Fruit fly (Drosophila melanogaster) whole organism, prepupa: ENCODE data around the gene CG43401.
A peak's percentile ranks its signal among the peaks of the same experiment; 100 is the strongest.

Experiments used
- CG10631 ChIP-seq: fragments of 200-800 bp; sonication (Bioruptor generic); optimal IDR thresholded peaks from 2 replicates; lab custom pipeline; 2016; ENCODE audit warnings: missing biosample characterization, missing genetic modification characterization
- CG11902 ChIP-seq: fragments of 200-800 bp; sonication (Bioruptor generic); optimal IDR thresholded peaks from 3 replicates; lab custom pipeline; 2016; ENCODE audit warnings: missing biosample characterization, missing genetic modification characterization
- CG15336 ChIP-seq: fragments of 200-800 bp; sonication (Bioruptor generic); IDR thresholded peaks from 2 replicates; pipeline ENCODE4 v1.3.6; 2022; ENCODE audit warnings: missing biosample characterization, missing genetic modification characterization
- CG1621 ChIP-seq: fragments of 200-800 bp; sonication (Bioruptor generic); optimal IDR thresholded peaks from 3 replicates; lab custom pipeline; 2018; ENCODE audit warnings: missing biosample characterization, mild to moderate bottlenecking, missing genetic modification characterization
- CG16779 ChIP-seq: fragments of 200-800 bp; sonication (Bioruptor generic); optimal IDR thresholded peaks from 3 replicates; lab custom pipeline; 2017; ENCODE audit warnings: missing biosample characterization, mild to moderate bottlenecking, missing genetic modification characterization
- CG3032 ChIP-seq: fragments of 200-800 bp; optimal IDR thresholded peaks from 2 replicates; lab custom pipeline; 2019; ENCODE audit warnings: missing biosample characterization, mild to moderate bottlenecking, missing genetic modification characterization, moderate library complexity
- CG31627 ChIP-seq: fragments of 200-800 bp; sonication (Bioruptor generic); optimal IDR thresholded peaks from 3 replicates; lab custom pipeline; 2016; ENCODE audit warnings: missing biosample characterization, missing genetic modification characterization
- CG32006 ChIP-seq: fragments of 200-800 bp; sonication (Bioruptor generic); optimal IDR thresholded peaks from 3 replicates; lab custom pipeline; 2017; ENCODE audit warnings: missing biosample characterization, mild to moderate bottlenecking, missing genetic modification characterization
- CG3919 ChIP-seq: fragments of 200-800 bp; sonication (Bioruptor generic); optimal IDR thresholded peaks from 3 replicates; lab custom pipeline; 2016; ENCODE audit warnings: missing biosample characterization, missing genetic modification characterization
- CG4318 ChIP-seq: fragments of 200-800 bp; sonication (Bioruptor generic); optimal IDR thresholded peaks from 3 replicates; lab custom pipeline; 2017; ENCODE audit warnings: missing biosample characterization, mild to moderate bottlenecking, missing genetic modification characterization
- CG6163 ChIP-seq: fragments of 200-800 bp; sonication (Bioruptor generic); IDR thresholded peaks from 3 replicates; pipeline ENCODE4 v1.3.6; 2022; ENCODE audit warnings: missing biosample characterization, missing genetic modification characterization
- CG6276 ChIP-seq: fragments of 200-800 bp; sonication (Bioruptor generic); optimal IDR thresholded peaks from 2 replicates; lab custom pipeline; 2017; ENCODE audit warnings: missing biosample characterization, mild to moderate bottlenecking, missing genetic modification characterization
- CG6808 ChIP-seq: fragments of 200-800 bp; sonication (Bioruptor generic); optimal IDR thresholded peaks from 3 replicates; lab custom pipeline; 2017; ENCODE audit warnings: missing biosample characterization, missing genetic modification characterization, mild to moderate bottlenecking, moderate library complexity, missing genetic modification reagents
- CG6854 ChIP-seq: fragments of 200-800 bp; sonication (Bioruptor generic); optimal IDR thresholded peaks from 2 replicates; lab custom pipeline; 2017; ENCODE audit warnings: missing biosample characterization, mild to moderate bottlenecking, missing genetic modification characterization
- CG7368 ChIP-seq: fragments of 200-800 bp; sonication (Bioruptor generic); optimal IDR thresholded peaks from 3 replicates; lab custom pipeline; 2016; ENCODE audit warnings: missing biosample characterization, missing genetic modification characterization
- CG8119 ChIP-seq: fragments of 200-800 bp; sonication (Bioruptor generic); IDR thresholded peaks from 3 replicates; pipeline ENCODE4 v1.3.6; 2022; ENCODE audit warnings: missing biosample characterization, missing genetic modification characterization
- CG8319 ChIP-seq: fragments of 200-800 bp; sonication (Bioruptor generic); optimal IDR thresholded peaks from 3 replicates; lab custom pipeline; 2016; ENCODE audit warnings: missing biosample characterization, missing genetic modification characterization
- CG8632 ChIP-seq: fragments of 200-800 bp; sonication (Bioruptor generic); optimal IDR thresholded peaks from 3 replicates; lab custom pipeline; 2016; ENCODE audit warnings: missing biosample characterization, missing genetic modification characterization
- Eip75B ChIP-seq: fragments of 200-800 bp; sonication (Bioruptor generic); optimal IDR thresholded peaks from 3 replicates; lab custom pipeline; 2016; ENCODE audit warnings: missing biosample characterization, missing genetic modification characterization
- Eip78C ChIP-seq: fragments of 200-800 bp; sonication (Bioruptor generic); peaks from one replicate; lab custom pipeline; 2016; ENCODE audit warnings: missing biosample characterization, missing genetic modification characterization
- Eip93F ChIP-seq: fragments of 200-800 bp; sonication (Bioruptor generic); optimal IDR thresholded peaks from 2 replicates; lab custom pipeline; 2016; ENCODE audit warnings: missing biosample characterization, mild to moderate bottlenecking, missing genetic modification characterization
- Ets96B ChIP-seq: fragments of 200-800 bp; optimal IDR thresholded peaks from 2 replicates; lab custom pipeline; 2019; ENCODE audit warnings: missing biosample characterization, mild to moderate bottlenecking, missing genetic modification characterization, moderate library complexity
- Gug ChIP-seq: fragments of 200-800 bp; sonication (Bioruptor generic); IDR thresholded peaks from 2 replicates; pipeline ENCODE4 v1.3.6; 2022; ENCODE audit warnings: missing biosample characterization, missing genetic modification characterization
- Hr38 ChIP-seq: sonication (Bioruptor generic); optimal IDR thresholded peaks from 2 replicates; lab custom pipeline; 2016; ENCODE audit warnings: missing biosample characterization, missing genetic modification characterization
- Hr39 ChIP-seq: fragments of 200-800 bp; sonication (Bioruptor generic); optimal IDR thresholded peaks from 2 replicates; lab custom pipeline; 2016; ENCODE audit warnings: missing biosample characterization, missing genetic modification characterization
- Hr4 ChIP-seq: fragments of 200-800 bp; sonication (Bioruptor generic); optimal IDR thresholded peaks from 3 replicates; lab custom pipeline; 2016; ENCODE audit warnings: missing biosample characterization, missing genetic modification characterization
- Met ChIP-seq: fragments of 200-800 bp; sonication (Bioruptor generic); optimal IDR thresholded peaks from 3 replicates; lab custom pipeline; 2016; ENCODE audit warnings: missing biosample characterization, missing genetic modification characterization
- OdsH ChIP-seq: fragments of 200-800 bp; sonication (Bioruptor generic); optimal IDR thresholded peaks from 3 replicates; lab custom pipeline; 2016; ENCODE audit warnings: missing biosample characterization, missing genetic modification characterization
- Sox102F ChIP-seq: fragments of 200-800 bp; sonication (Bioruptor generic); optimal IDR thresholded peaks from 2 replicates; lab custom pipeline; 2016; ENCODE audit warnings: missing biosample characterization, mild to moderate bottlenecking, missing genetic modification characterization
- Sox15 ChIP-seq: fragments of 200-800 bp; sonication (Bioruptor generic); optimal IDR thresholded peaks from 3 replicates; lab custom pipeline; 2016; ENCODE audit warnings: missing biosample characterization, missing genetic modification characterization
- achi ChIP-seq: fragments of 200-800 bp; sonication (Bioruptor generic); optimal IDR thresholded peaks from 3 replicates; lab custom pipeline; 2016; ENCODE audit warnings: missing biosample characterization, missing genetic modification characterization
- acj6 ChIP-seq: fragments of 200-800 bp; sonication (Bioruptor generic); optimal IDR thresholded peaks from 3 replicates; lab custom pipeline; 2016; ENCODE audit warnings: missing biosample characterization, missing genetic modification characterization
- cyc ChIP-seq: fragments of 200-800 bp; sonication (Bioruptor generic); optimal IDR thresholded peaks from 3 replicates; lab custom pipeline; 2016; ENCODE audit warnings: missing biosample characterization, missing genetic modification characterization
- dsx ChIP-seq: fragments of 200-800 bp; optimal IDR thresholded peaks from 3 replicates; lab custom pipeline; 2019; ENCODE audit warnings: missing biosample characterization, mild to moderate bottlenecking, missing genetic modification characterization, moderate library complexity; ENCODE audit not compliant: poor library complexity, severe bottlenecking
- fd59A ChIP-seq: fragments of 200-800 bp; sonication (Bioruptor generic); optimal IDR thresholded peaks from 2 replicates; lab custom pipeline; 2017; ENCODE audit warnings: missing biosample characterization, mild to moderate bottlenecking, missing genetic modification characterization, missing genetic modification reagents
- fd85E ChIP-seq: fragments of 200-800 bp; sonication (Bioruptor generic); optimal IDR thresholded peaks from 3 replicates; lab custom pipeline; 2016; ENCODE audit warnings: missing biosample characterization, missing genetic modification characterization
- fkh ChIP-seq: fragments of 200-800 bp; sonication (Bioruptor generic); optimal IDR thresholded peaks from 3 replicates; lab custom pipeline; 2017; ENCODE audit warnings: missing biosample characterization, mild to moderate bottlenecking, missing genetic modification characterization, moderate library complexity
- lz ChIP-seq: fragments of 200-800 bp; sonication (Bioruptor generic); optimal IDR thresholded peaks from 3 replicates; lab custom pipeline; 2016; ENCODE audit warnings: missing biosample characterization, missing genetic modification characterization
- net ChIP-seq: fragments of 200-800 bp; sonication (Bioruptor generic); optimal IDR thresholded peaks from 3 replicates; lab custom pipeline; 2016; ENCODE audit warnings: missing biosample characterization, missing genetic modification characterization
- spab ChIP-seq: fragments of 200-800 bp; sonication (Bioruptor generic); optimal IDR thresholded peaks from 2 replicates; lab custom pipeline; 2017; ENCODE audit warnings: missing biosample characterization, mild to moderate bottlenecking, missing genetic modification characterization, missing genetic modification reagents
- ss ChIP-seq, 2 experiments: fragments of 200-800 bp; sonication (Bioruptor generic); optimal IDR thresholded peaks; 2 replicates in 1 of 2; 3 replicates in 1 of 2; lab custom pipeline; 2017 to 2018; ENCODE audit warnings: mild to moderate bottlenecking in 2 of 2, missing biosample characterization in 2 of 2, missing genetic modification characterization in 2 of 2, moderate library complexity in 1 of 2
- svp ChIP-seq: fragments of 200-800 bp; sonication (Bioruptor generic); peaks from one replicate; lab custom pipeline; 2016; ENCODE audit warnings: missing biosample characterization, missing genetic modification characterization
- topi ChIP-seq: fragments of 200-800 bp; sonication (Bioruptor generic); optimal IDR thresholded peaks from 3 replicates; lab custom pipeline; 2016; ENCODE audit warnings: missing biosample characterization, missing genetic modification characterization
- vri ChIP-seq: fragments of 200-800 bp; sonication (Bioruptor generic); optimal IDR thresholded peaks from 3 replicates; lab custom pipeline; 2016; ENCODE audit warnings: missing biosample characterization, mild to moderate bottlenecking, missing genetic modification characterization

Gene CG43401

DNA sequence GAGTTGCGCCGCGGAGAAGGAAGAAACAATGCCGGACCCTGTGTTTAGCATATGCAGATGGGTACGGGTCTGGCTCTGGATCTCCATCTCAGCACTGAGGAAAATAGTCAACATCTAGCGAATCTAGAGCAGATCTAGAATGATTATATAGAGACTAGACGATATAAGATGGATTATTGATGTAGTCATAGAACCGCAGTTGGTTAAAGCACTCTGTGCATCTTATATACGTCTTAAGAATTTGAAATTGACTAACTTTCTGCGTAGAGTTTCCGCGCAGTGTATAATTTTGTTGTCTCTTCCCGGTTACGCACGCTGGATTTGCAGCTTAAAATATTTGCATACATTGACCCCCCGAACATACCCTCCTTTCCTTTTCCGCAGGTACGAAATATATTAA is 18.6 kb upstream of the CG43401 start (continued):
- TF ChIP-seq lz (GFP tag; lab: Kevin White, UChicago) (peak; percentile 59), spab (GFP tag; lab: Kevin White, UChicago) (peak; percentile 47), fkh (no peak), CG11902 (GFP tag; lab: Kevin White, UChicago) (peak; percentile 4), Met (GFP tag; lab: Kevin White, UChicago) (peak; percentile 72), topi (GFP tag; lab: Kevin White, UChicago) (peak; percentile 62), CG8319 (no peak), Ets96B (tag; lab: Kevin White, UChicago) (peak; percentile 72), CG32006 (GFP tag; lab: Kevin White, UChicago) (peak; percentile 36), Eip75B (GFP tag; lab: Kevin White, UChicago) (peak; percentile 21), ss (GFP tag; optimal IDR thresholded peaks at IDR 0.05; lab: Kevin White, UChicago) (peak; percentile 40), vri (GFP tag; lab: Kevin White, UChicago) (peak; percentile 35)

DNA sequence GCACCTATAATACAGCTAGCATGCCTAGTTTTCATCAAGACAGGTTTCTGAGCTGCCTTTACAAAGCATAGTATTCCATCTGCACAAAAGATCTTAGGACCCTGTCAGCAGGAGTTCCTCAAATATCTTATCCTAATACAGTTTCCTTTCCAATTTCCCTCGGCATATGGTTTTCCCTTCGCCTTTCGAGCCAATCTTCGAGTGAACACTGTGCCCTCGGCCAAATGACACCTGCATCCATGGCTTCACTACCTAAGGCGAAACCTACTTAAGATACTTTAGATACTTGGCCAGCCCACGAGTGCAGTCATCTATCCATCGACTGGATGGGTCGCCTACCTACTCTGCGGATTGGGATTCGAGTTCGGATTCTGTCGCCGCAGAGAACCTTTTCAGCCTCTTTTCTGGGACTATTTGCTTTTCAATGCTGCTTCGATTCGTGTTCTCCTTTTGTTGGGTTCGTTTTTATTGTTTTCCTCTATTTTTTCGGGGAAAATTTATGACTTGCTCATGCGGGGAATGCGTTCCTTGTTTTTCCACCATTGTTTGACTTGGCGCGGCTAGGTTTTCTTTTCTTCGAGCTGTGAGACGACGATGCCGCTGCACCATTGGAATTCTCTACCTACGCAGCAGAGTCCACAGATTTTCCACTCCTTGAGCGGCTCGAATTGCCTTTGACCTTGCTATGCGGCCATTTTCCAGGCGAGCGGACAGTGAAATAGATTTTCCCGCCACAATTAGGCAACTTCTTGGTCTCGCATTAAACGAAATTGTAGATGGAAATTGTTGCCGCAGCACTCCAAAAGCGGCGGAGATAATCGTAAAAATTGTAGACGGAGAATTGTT is 17.3 kb upstream of the CG43401 start:
- no peak for TF ChIP-seq OdsH (GFP tag; lab: Kevin White, UChicago)
- no peak for TF ChIP-seq topi (GFP tag; lab: Kevin White, UChicago)
- no peak for TF ChIP-seq CG8119
- TF ChIP-seq fd59A (GFP tag; lab: Kevin White, UChicago), result no peak
- TF ChIP-seq spab (GFP tag; lab: Kevin White, UChicago), result no peak
- TF ChIP-seq CG3032 (tag; lab: Kevin White, UChicago), result no peak

DNA sequence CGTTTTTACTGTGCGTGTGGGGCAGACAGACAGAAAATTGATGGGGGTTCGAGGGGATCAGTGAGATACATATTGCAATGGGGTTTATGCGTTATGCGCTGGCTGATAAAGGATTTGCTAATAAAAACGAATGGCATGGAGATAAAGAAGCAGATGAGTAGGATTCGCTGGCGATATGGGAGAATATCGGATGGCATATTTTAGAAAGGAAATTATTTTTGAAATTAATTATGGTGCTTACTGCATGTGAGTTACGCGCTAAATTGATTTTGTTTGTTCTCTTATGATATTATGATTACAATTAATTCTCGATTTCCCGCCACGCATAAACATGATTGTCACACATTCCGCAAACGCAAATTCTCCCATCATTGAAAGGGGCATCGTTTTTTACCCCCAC is 15.6 kb upstream of the CG43401 start:
- no peak for TF ChIP-seq Gug
- peak; percentile 52 to 60 for TF ChIP-seq ss (GFP tag; optimal IDR thresholded peaks at IDR 0.05; lab: Kevin White, UChicago)
- TF ChIP-seq achi (GFP tag; lab: Kevin White, UChicago), result peak; percentile 47
- TF ChIP-seq CG6808, result peak; percentile 71
- peak; percentile 58 for TF ChIP-seq CG7368 (GFP tag; lab: Kevin White, UChicago)
- TF ChIP-seq CG8632 (GFP tag; lab: Kevin White, UChicago), result peak; percentile 41
- TF ChIP-seq Sox15 (GFP tag; lab: Kevin White, UChicago), result peak; percentile 34
- TF ChIP-seq acj6 (GFP tag; lab: Kevin White, UChicago), result peak; percentile 61
- peak; percentile 80 for TF ChIP-seq Met (GFP tag; lab: Kevin White, UChicago)
- TF ChIP-seq CG1621 (tag; lab: Kevin White, UChicago), result peak; percentile 58
- TF ChIP-seq CG10631, result peak; percentile 67
- no peak for TF ChIP-seq dsx (GFP tag; lab: Kevin White, UChicago)
- TF ChIP-seq CG8319, result peak; percentile 45
- TF ChIP-seq CG3919 (GFP tag; lab: Kevin White, UChicago), result peak; percentile 48
- TF ChIP-seq Hr38 (GFP tag; lab: Kevin White, UChicago), result no peak
- peak; percentile 37 for TF ChIP-seq CG6854
- peak; percentile 32 for TF ChIP-seq Hr4 (GFP tag; lab: Kevin White, UChicago)
- peak; percentile 63 for TF ChIP-seq spab (GFP tag; lab: Kevin White, UChicago)
- peak; percentile 53 for TF ChIP-seq net (GFP tag; lab: Kevin White, UChicago)
- TF ChIP-seq CG6276 (GFP tag; lab: Kevin White, UChicago), result no peak
- peak; percentile 85 for TF ChIP-seq svp (GFP tag; lab: Kevin White, UChicago)
- TF ChIP-seq CG6163 (GFP tag; lab: Robert Waterston, UW), result 0 out of 3 replicates have a peak, but pooled peaks have one; percentile 36
- TF ChIP-seq fd59A (GFP tag; lab: Kevin White, UChicago), result peak; percentile 72
- TF ChIP-seq cyc (GFP tag; lab: Kevin White, UChicago), result peak; percentile 69
- TF ChIP-seq CG32006 (GFP tag; lab: Kevin White, UChicago), result peak; percentile 47
- TF ChIP-seq CG4318 (GFP tag; lab: Kevin White, UChicago), result no peak
- TF ChIP-seq Hr39, result peak; percentile 68
- TF ChIP-seq CG3032 (tag; lab: Kevin White, UChicago), result peak; percentile 60
- peak; percentile 62 for TF ChIP-seq Sox102F (GFP tag; lab: Kevin White, UChicago)
- TF ChIP-seq CG31627 (GFP tag; lab: Kevin White, UChicago), result peak; percentile 73
- TF ChIP-seq Eip75B (GFP tag; lab: Kevin White, UChicago), result peak; percentile 67
- TF ChIP-seq CG16779 (tag; lab: Kevin White, UChicago), result no peak
- no peak for TF ChIP-seq fkh
- no peak for TF ChIP-seq Eip93F (GFP tag; lab: Kevin White, UChicago)
- 0 out of 2 replicates have a peak, but pooled peaks have one; percentile 34 for TF ChIP-seq CG15336 (GFP tag; lab: Robert Waterston, UW)
- no peak for TF ChIP-seq fd85E
- peak; percentile 81 for TF ChIP-seq Eip78C (GFP tag; lab: Kevin White, UChicago)
